Fruit fly (Drosophila melanogaster) whole organism, embryonic: Measurements from ENCODE around the gene Hpd.

Experiments used
- Asciz ChIP-seq: fragments of 200-800 bp; sonication (Bioruptor generic); optimal IDR thresholded peaks from 2 replicates; lab custom pipeline; 2017; ENCODE audit warnings: missing biosample characterization, mild to moderate bottlenecking, missing genetic modification characterization, missing genetic modification reagents
- Atf6 ChIP-seq: fragments of 200-800 bp; sonication (Bioruptor generic); IDR thresholded peaks from 2 replicates; pipeline ENCODE4 v1.3.6; 2022; ENCODE audit warnings: missing biosample characterization, missing genetic modification characterization
- Bgb ChIP-seq: fragments of 200-800 bp; sonication (Bioruptor generic); IDR thresholded peaks from 2 replicates; pipeline ENCODE4 v1.3.6; 2022; ENCODE audit warnings: missing biosample characterization, missing genetic modification characterization; ENCODE audit not compliant: partially characterized antibody
- CG10431 ChIP-seq: fragments of 200-800 bp; sonication (Bioruptor generic); optimal IDR thresholded peaks from 3 replicates; lab custom pipeline; 2018; ENCODE audit warnings: missing biosample characterization, mild to moderate bottlenecking, missing genetic modification characterization
- CG10979 ChIP-seq: fragments of 200-800 bp; sonication (Bioruptor generic); optimal IDR thresholded peaks from 2 replicates; lab custom pipeline; 2018; ENCODE audit warnings: missing biosample characterization, mild to moderate bottlenecking, missing genetic modification characterization, moderate library complexity
- CG15514 ChIP-seq: fragments of 200-800 bp; sonication (Bioruptor generic); optimal IDR thresholded peaks from 3 replicates; lab custom pipeline; 2017; ENCODE audit warnings: missing biosample characterization, missing genetic modification characterization, mild to moderate bottlenecking, moderate library complexity, missing genetic modification reagents
- CG17361 ChIP-seq: fragments of 200-800 bp; sonication (Bioruptor generic); IDR thresholded peaks from 3 replicates; pipeline ENCODE4 v1.3.6; 2022; ENCODE audit warnings: missing biosample characterization, missing genetic modification characterization
- CG17568 ChIP-seq: fragments of 200-800 bp; sonication (Bioruptor generic); optimal IDR thresholded peaks from 2 replicates; lab custom pipeline; 2018; ENCODE audit warnings: missing biosample characterization, mild to moderate bottlenecking, missing genetic modification characterization, moderate library complexity
- CG34422 ChIP-seq: fragments of 200-800 bp; sonication (Bioruptor generic); IDR thresholded peaks from 3 replicates; pipeline ENCODE4 v1.3.6; 2022; ENCODE audit warnings: missing biosample characterization, missing genetic modification characterization
- CG43689 ChIP-seq: fragments of 200-800 bp; sonication (Bioruptor generic); IDR thresholded peaks from 2 replicates; pipeline ENCODE4 v1.3.6; 2022; ENCODE audit warnings: missing biosample characterization, missing genetic modification characterization
- CG4404 ChIP-seq: fragments of 200-800 bp; sonication (Bioruptor generic); IDR thresholded peaks from 2 replicates; pipeline ENCODE4 v1.3.6; 2022; ENCODE audit warnings: missing biosample characterization, missing genetic modification characterization
- CG4424 ChIP-seq: fragments of 200-800 bp; sonication (Bioruptor generic); optimal IDR thresholded peaks from 3 replicates; lab custom pipeline; 2016; ENCODE audit warnings: missing biosample characterization, missing genetic modification characterization
- CG5180 ChIP-seq: fragments of 200-800 bp; sonication (Bioruptor generic); optimal IDR thresholded peaks from 3 replicates; lab custom pipeline; 2017; ENCODE audit warnings: missing biosample characterization, missing genetic modification characterization, mild to moderate bottlenecking, moderate library complexity, missing genetic modification reagents
- CG6254 ChIP-seq: fragments of 200-800 bp; sonication (Bioruptor generic); optimal IDR thresholded peaks from 3 replicates; lab custom pipeline; 2017; ENCODE audit warnings: mild to moderate bottlenecking, missing biosample characterization, missing genetic modification reagents, missing genetic modification characterization
- CG7372 ChIP-seq: fragments of 200-800 bp; sonication (Bioruptor generic); IDR thresholded peaks from 2 replicates; pipeline ENCODE4 v1.3.6; 2022; ENCODE audit warnings: missing biosample characterization, missing genetic modification characterization
- CG7928 ChIP-seq: fragments of 200-800 bp; sonication (Bioruptor generic); optimal IDR thresholded peaks from 2 replicates; lab custom pipeline; 2017; ENCODE audit warnings: missing biosample characterization, mild to moderate bottlenecking, missing genetic modification characterization
- CG8359 ChIP-seq: fragments of 200-800 bp; sonication (Bioruptor generic); optimal IDR thresholded peaks from 2 replicates; lab custom pipeline; 2017; ENCODE audit warnings: missing biosample characterization, mild to moderate bottlenecking, missing genetic modification characterization, borderline replicate concordance
- CG9817 ChIP-seq: fragments of 200-800 bp; sonication (Bioruptor generic); optimal IDR thresholded peaks from 2 replicates; lab custom pipeline; 2018; ENCODE audit warnings: missing biosample characterization, mild to moderate bottlenecking, missing genetic modification characterization, moderate library complexity
- Dip3 ChIP-seq: fragments of 200-800 bp; sonication (Bioruptor generic); optimal IDR thresholded peaks from 3 replicates; lab custom pipeline; 2016; ENCODE audit warnings: missing biosample characterization, missing genetic modification characterization
- Dp ChIP-seq: fragments of 200-800 bp; sonication (Bioruptor generic); optimal IDR thresholded peaks from 2 replicates; lab custom pipeline; 2018; ENCODE audit warnings: missing biosample characterization, mild to moderate bottlenecking, missing genetic modification characterization, moderate library complexity
- E2f1 ChIP-seq: fragments of 200-800 bp; sonication (Bioruptor generic); IDR thresholded peaks from 2 replicates; pipeline ENCODE4 v1.3.6; 2022; ENCODE audit warnings: missing biosample characterization, missing genetic modification characterization
- Ets65A ChIP-seq: fragments of 200-800 bp; sonication (Bioruptor generic); peaks from one replicate; lab custom pipeline; 2016; ENCODE audit warnings: missing biosample characterization, missing genetic modification characterization
- Gug ChIP-seq: fragments of 200-800 bp; sonication (Bioruptor generic); IDR thresholded peaks from 4 replicates; pipeline ENCODE4 v1.3.6; 2022; ENCODE audit warnings: missing biosample characterization, missing genetic modification characterization
- Hey ChIP-seq: fragments of 200-800 bp; sonication (Bioruptor generic); optimal IDR thresholded peaks from 3 replicates; lab custom pipeline; 2018; ENCODE audit warnings: missing biosample characterization, mild to moderate bottlenecking, missing genetic modification characterization
- Hr39 ChIP-seq: fragments of >200 bp; optimal IDR thresholded peaks from 2 replicates; lab custom pipeline; 2017
- Lim3 ChIP-seq: fragments of 200-800 bp; sonication (Bioruptor generic); IDR thresholded peaks from 2 replicates; pipeline ENCODE4 v1.3.6; 2022; ENCODE audit warnings: missing biosample characterization, missing genetic modification characterization
- Mes4 ChIP-seq: fragments of 200-800 bp; sonication (Bioruptor generic); optimal IDR thresholded peaks from 2 replicates; lab custom pipeline; 2016; ENCODE audit warnings: missing biosample characterization, missing genetic modification characterization
- PHDP ChIP-seq: fragments of 200-800 bp; sonication (Bioruptor generic); optimal IDR thresholded peaks from 3 replicates; lab custom pipeline; 2018; ENCODE audit warnings: missing biosample characterization, mild to moderate bottlenecking, missing genetic modification characterization, moderate library complexity
- Ptx1 ChIP-seq: fragments of 200-800 bp; sonication (Bioruptor generic); IDR thresholded peaks from 2 replicates; pipeline ENCODE4 v1.3.6; 2022; ENCODE audit warnings: missing biosample characterization, missing genetic modification characterization
- Rfx ChIP-seq: fragments of 200-800 bp; sonication (Bioruptor generic); IDR thresholded peaks from 2 replicates; pipeline ENCODE4 v1.3.6; 2022; ENCODE audit warnings: missing biosample characterization, missing genetic modification characterization
- Six4 ChIP-seq: fragments of 200-800 bp; sonication (Bioruptor generic); optimal IDR thresholded peaks from 2 replicates; lab custom pipeline; 2016; ENCODE audit warnings: missing biosample characterization, missing genetic modification characterization
- TFAM ChIP-seq: fragments of 200-800 bp; sonication (Bioruptor generic); optimal IDR thresholded peaks from 2 replicates; lab custom pipeline; 2017; ENCODE audit warnings: missing biosample characterization, missing genetic modification characterization, inconsistent platforms
- Taf1 ChIP-seq: fragments of 200-800 bp; sonication (Bioruptor generic); IDR thresholded peaks from 2 replicates; pipeline ENCODE4 v1.3.6; 2022; ENCODE audit warnings: missing biosample characterization, missing genetic modification characterization
- aop ChIP-seq: fragments of 200-800 bp; sonication (Bioruptor generic); IDR thresholded peaks from 2 replicates; pipeline ENCODE4 v1.3.6; 2022; ENCODE audit warnings: missing biosample characterization, missing genetic modification characterization
- bab2 ChIP-seq: fragments of 200-800 bp; sonication (Bioruptor generic); optimal IDR thresholded peaks from 2 replicates; lab custom pipeline; 2016; ENCODE audit warnings: missing biosample characterization, missing genetic modification characterization
- croc ChIP-seq: fragments of 200-800 bp; sonication (Bioruptor generic); conservative IDR thresholded peaks from 3 replicates; pipeline ENCODE4 v1.3.6; 2022; ENCODE audit warnings: missing biosample characterization, missing genetic modification characterization
- cwo ChIP-seq: fragments of 200-800 bp; sonication (Bioruptor generic); optimal IDR thresholded peaks from 3 replicates; lab custom pipeline; 2017; ENCODE audit warnings: missing biosample characterization, missing genetic modification characterization, mild to moderate bottlenecking, moderate library complexity, missing genetic modification reagents
- gcm ChIP-seq: fragments of 200-800 bp; sonication (Bioruptor generic); optimal IDR thresholded peaks from 2 replicates; lab custom pipeline; 2019; ENCODE audit warnings: missing biosample characterization, mild to moderate bottlenecking, missing genetic modification characterization, moderate library complexity
- gt ChIP-seq: fragments of 200-800 bp; sonication (Bioruptor generic); IDR thresholded peaks from 2 replicates; pipeline ENCODE4 v1.3.6; 2022; ENCODE audit warnings: missing biosample characterization, missing genetic modification characterization
- hth ChIP-seq: fragments of >200 bp; optimal IDR thresholded peaks from 2 replicates; lab custom pipeline; 2017; ENCODE audit warnings: inconsistent platforms
- knrl ChIP-seq: fragments of 200-800 bp; sonication (Bioruptor generic); IDR thresholded peaks from 3 replicates; pipeline ENCODE4 v1.3.6; 2022; ENCODE audit warnings: missing biosample characterization, missing genetic modification characterization; ENCODE audit not compliant: partially characterized antibody
- lilli ChIP-seq: fragments of 200-800 bp; sonication (Bioruptor generic); optimal IDR thresholded peaks from 3 replicates; lab custom pipeline; 2016; ENCODE audit warnings: missing biosample characterization, missing genetic modification characterization
- luna ChIP-seq: fragments of 200-800 bp; sonication (Bioruptor generic); optimal IDR thresholded peaks from 2 replicates; lab custom pipeline; 2016; ENCODE audit warnings: missing biosample characterization, missing genetic modification characterization
- odd ChIP-seq: fragments of 200-800 bp; sonication (Bioruptor generic); optimal IDR thresholded peaks from 2 replicates; lab custom pipeline; 2017; ENCODE audit warnings: missing biosample characterization, mild to moderate bottlenecking, missing genetic modification characterization
- peb ChIP-seq: fragments of 200-800 bp; sonication (Bioruptor generic); IDR thresholded peaks from 2 replicates; pipeline ENCODE4 v1.3.6; 2022; ENCODE audit warnings: missing biosample characterization, missing genetic modification characterization
- pum ChIP-seq: fragments of 200-800 bp; sonication (Bioruptor generic); optimal IDR thresholded peaks from 2 replicates; lab custom pipeline; 2016; ENCODE audit warnings: missing biosample characterization, missing genetic modification characterization
- pzg ChIP-seq: fragments of 200-800 bp; sonication (Bioruptor generic); optimal IDR thresholded peaks from 3 replicates; lab custom pipeline; 2018; ENCODE audit warnings: missing biosample characterization, mild to moderate bottlenecking, missing genetic modification characterization, moderate library complexity
- sna ChIP-seq: fragments of 200-800 bp; sonication (Bioruptor generic); IDR thresholded peaks from 2 replicates; pipeline ENCODE4 v1.3.6; 2022; ENCODE audit warnings: missing biosample characterization, missing genetic modification characterization; ENCODE audit not compliant: partially characterized antibody
- unc-4 ChIP-seq: fragments of 200-800 bp; sonication (Bioruptor generic); IDR thresholded peaks from 2 replicates; pipeline ENCODE4 v1.3.6; 2022; ENCODE audit warnings: missing biosample characterization, missing genetic modification characterization; ENCODE audit not compliant: partially characterized antibody
- vnd ChIP-seq: fragments of 200-800 bp; sonication (Bioruptor generic); IDR thresholded peaks from 3 replicates; pipeline ENCODE4 v1.3.6; 2022; ENCODE audit warnings: missing biosample characterization, missing genetic modification characterization; ENCODE audit not compliant: partially characterized antibody

Hpd gene

DNA sequence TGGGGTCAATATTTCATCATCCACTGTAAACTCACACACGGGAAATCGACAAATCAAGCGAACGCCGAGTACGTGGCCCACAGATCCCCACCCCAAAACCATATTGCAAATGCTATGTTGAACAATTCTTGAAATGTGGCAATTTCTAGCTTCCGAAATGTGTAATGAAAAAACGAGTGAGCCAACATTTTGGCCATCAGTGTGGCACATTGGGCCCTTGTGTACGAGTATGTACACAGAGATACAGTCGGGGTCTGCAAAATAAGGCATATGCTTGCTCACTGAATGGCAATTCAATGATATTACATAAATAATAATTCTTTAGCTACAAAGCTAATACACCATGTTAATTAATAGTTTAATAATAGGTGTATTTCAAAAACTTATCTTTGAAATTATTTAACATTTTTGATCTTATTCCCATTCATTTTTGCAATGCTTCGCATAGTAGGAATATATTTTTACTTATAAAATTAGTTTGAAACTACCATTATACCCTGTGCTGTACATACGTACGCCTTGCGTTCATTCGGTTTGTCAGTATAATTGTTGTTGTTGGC, 40.0 kb downstream of the Hpd start (continued):
- TF ChIP-seq Asciz (GFP tag; lab: Kevin White, UChicago) (peak; percentile 88), pum (GFP tag; lab: Kevin White, UChicago) (peak; percentile 56), luna (peak; percentile 52), croc (GFP tag; lab: Robert Waterston, UW) (peak; percentile 72), Rfx (GFP tag; lab: Robert Waterston, UW) (peak; percentile 92), sna (GFP tag; lab: Robert Waterston, UW) (no peak), CG5180 (peak; percentile 80), peb (GFP tag; lab: Robert Waterston, UW) (peak; percentile 68), CG10979 (tag; lab: Kevin White, UChicago) (peak; percentile 79), CG10431 (GFP tag; lab: Kevin White, UChicago) (peak; percentile 54), vnd (GFP tag; lab: Robert Waterston, UW) (no peak), E2f1 (GFP tag; lab: Robert Waterston, UW) (peak; percentile 84), CG4424 (GFP tag; lab: Kevin White, UChicago) (peak; percentile 87), CG15514 (GFP tag; lab: Kevin White, UChicago) (peak; percentile 78), bab2 (GFP tag; lab: Kevin White, UChicago) (peak; percentile 80), lilli (GFP tag; lab: Kevin White, UChicago) (peak; percentile 90), cwo (GFP tag; lab: Kevin White, UChicago) (peak; percentile 85), PHDP (tag; lab: Kevin White, UChicago) (peak; percentile 92), Dp (peak; percentile 3), Hr39 (lab: Kevin White, UChicago) (no peak), CG34422 (GFP tag; lab: Robert Waterston, UW) (peak; percentile 86), hth (lab: Kevin White, UChicago) (no peak), pzg (peak; percentile 2), Ptx1 (peak; percentile 92), odd (GFP tag; lab: Kevin White, UChicago) (peak; percentile 90), Lim3 (GFP tag; lab: Robert Waterston, UW) (peak; percentile 52; the same call in 1 of the 2 replicates), CG7372 (GFP tag; lab: Robert Waterston, UW) (peak; percentile 75), CG8359 (peak; percentile 72), aop (GFP tag; lab: Robert Waterston, UW) (no peak; the same call in 1 of the 2 replicates), Gug (GFP tag; lab: Robert Waterston, UW) (peak; percentile 87), Taf1 (GFP tag; lab: Robert Waterston, UW) (peak; percentile 67; the same call in 1 of the 2 replicates), CG6254 (GFP tag; lab: Kevin White, UChicago) (peak; percentile 55), CG4404 (GFP tag; lab: Robert Waterston, UW) (peak; percentile 67), Ets65A (peak; percentile 92), gcm (GFP tag; lab: Kevin White, UChicago) (peak; percentile 89), TFAM (GFP tag; lab: Kevin White, UChicago) (peak; percentile 20), Hey (no peak), Atf6 (peak; percentile 92), CG43689 (GFP tag; lab: Robert Waterston, UW) (peak; percentile 43; the same call in 1 of the 2 replicates), CG7928 (GFP tag; lab: Kevin White, UChicago) (peak; percentile 26), CG9817 (tag; lab: Kevin White, UChicago) (peak; percentile 82), knrl (peak; percentile 14; the same call in 1 of the 3 replicates), gt (GFP tag; lab: Robert Waterston, UW) (peak; percentile 53; the same call in 1 of the 2 replicates), Mes4 (GFP tag; lab: Kevin White, UChicago) (peak; percentile 62), CG17568 (GFP tag; lab: Kevin White, UChicago) (peak; percentile 83), Six4 (GFP tag; lab: Kevin White, UChicago) (peak; percentile 80), unc-4 (no peak), Dip3 (GFP tag; lab: Kevin White, UChicago) (peak; percentile 84), Bgb (GFP tag; lab: Robert Waterston, UW) (no peak), CG17361 (peak; percentile 96)
